Fruit fly (Drosophila melanogaster): ENCODE data around the gene CG7857.
A peak's percentile ranks its signal among the peaks of the same experiment; 100 is the strongest.

The CG7857 gene

dm6 chr3L:15508233-15508632 lies 3.5 kb upstream of the CG7857 start, which contains the start of gene CG7841 (continued):
- TF ChIP-seq MTF-1 (GFP tag; optimal IDR thresholded peaks at IDR 0.05; ENCODE audit: borderline replicate concordance): peak; percentile 97
- TF ChIP-seq CG14667 (GFP tag; IDR thresholded peaks at IDR 0.05): no peak; the same call in 1 of the 2 replicates
- TF ChIP-seq CG8388 (GFP tag; optimal IDR thresholded peaks at IDR 0.05): peak; percentile 98
- peak; percentile 99 for TF ChIP-seq caup (GFP tag; optimal IDR thresholded peaks at IDR 0.05; ENCODE audit: severe bottlenecking)
- peak; percentile 98 for TF ChIP-seq corto (GFP tag; optimal IDR thresholded peaks at IDR 0.05)
- TF ChIP-seq CG3281 (GFP tag; optimal IDR thresholded peaks at IDR 0.05): peak; percentile 99
- TF ChIP-seq pum (GFP tag; optimal IDR thresholded peaks at IDR 0.05): peak; percentile 95
- TF ChIP-seq CG14965 (GFP tag; optimal IDR thresholded peaks at IDR 0.05; ENCODE audit: borderline replicate concordance): peak; percentile 84
- TF ChIP-seq CG11723 (GFP tag; optimal IDR thresholded peaks at IDR 0.05): peak; percentile 97
- TF ChIP-seq br (optimal IDR thresholded peaks at IDR 0.05): no peak
- TF ChIP-seq CG30403 (GFP tag; optimal IDR thresholded peaks at IDR 0.05): peak; percentile 97
- peak; percentile 63 for TF ChIP-seq zf30C (GFP tag; optimal IDR thresholded peaks at IDR 0.05)
- TF ChIP-seq CG17568 (GFP tag; optimal IDR thresholded peaks at IDR 0.05): peak; percentile 98
- TF ChIP-seq Optix (GFP tag; IDR thresholded peaks at IDR 0.05): peak; percentile 94; the same call in 2 of the 3 replicates
- TF ChIP-seq CG6791 (GFP tag; IDR thresholded peaks at IDR 0.05; ENCODE audit: partially characterized antibody): no peak
- TF ChIP-seq CG9876 (GFP tag; optimal IDR thresholded peaks at IDR 0.05): peak; percentile 86
- TF ChIP-seq Stat92E (GFP tag; optimal IDR thresholded peaks at IDR 0.05): peak in 1 of 3 experiments; percentile 95
- peak; percentile 97 for TF ChIP-seq zfh1 (GFP tag; IDR thresholded peaks at IDR 0.05)
- TF ChIP-seq eve (GFP tag; optimal IDR thresholded peaks at IDR 0.05): no peak
- TF ChIP-seq usp (GFP tag; optimal IDR thresholded peaks at IDR 0.05): no peak
- peak; percentile 89 for TF ChIP-seq tio (GFP tag; optimal IDR thresholded peaks at IDR 0.05)
- TF ChIP-seq rib (GFP tag; IDR thresholded peaks at IDR 0.05): peak; percentile 95
- peak; percentile 99 for TF ChIP-seq tap (tag; optimal IDR thresholded peaks at IDR 0.05)
- peak; percentile 93 for TF ChIP-seq Usf (GFP tag; optimal IDR thresholded peaks at IDR 0.05)
- peak; percentile 86 for TF ChIP-seq CG7271 (tag; optimal IDR thresholded peaks at IDR 0.05)
- peak; percentile 94 for TF ChIP-seq Atf-2 (GFP tag; optimal IDR thresholded peaks at IDR 0.05)
- TF ChIP-seq az2 (GFP tag; optimal IDR thresholded peaks at IDR 0.05): peak; percentile 97
- peak; percentile 56 to 87 for TF ChIP-seq crp (GFP tag; optimal IDR thresholded peaks at IDR 0.05)
- peak; percentile 99 for TF ChIP-seq Hand (GFP tag; optimal IDR thresholded peaks at IDR 0.05)
- peak; percentile 95 for TF ChIP-seq lmd (GFP tag; IDR thresholded peaks at IDR 0.05)
- TF ChIP-seq CG7963 (GFP tag; IDR thresholded peaks at IDR 0.05; ENCODE audit: partially characterized antibody): no peak
- TF ChIP-seq crc (GFP tag; optimal IDR thresholded peaks at IDR 0.05): peak; percentile 97
- TF ChIP-seq CG10979 (tag; optimal IDR thresholded peaks at IDR 0.05): peak; percentile 99
- peak; percentile 99 for TF ChIP-seq mirr (GFP tag; optimal IDR thresholded peaks at IDR 0.05)
- TF ChIP-seq CG18599 (GFP tag; optimal IDR thresholded peaks at IDR 0.05): peak; percentile 99
- TF ChIP-seq Rfx (GFP tag; IDR thresholded peaks at IDR 0.05): peak; percentile 98
- TF ChIP-seq dm (GFP tag; optimal IDR thresholded peaks at IDR 0.05): peak; percentile 96
- peak; percentile 93 for TF ChIP-seq wdn (GFP tag; IDR thresholded peaks at IDR 0.05)
- TF ChIP-seq Dek (tag; optimal IDR thresholded peaks at IDR 0.05): peak; percentile 97
- no peak for TF ChIP-seq pan (optimal IDR thresholded peaks at IDR 0.05)
- peak in 1 of 2 experiments; percentile 97 for TF ChIP-seq pan (GFP tag; optimal IDR thresholded peaks at IDR 0.05 in 1 of 2, IDR thresholded peaks at IDR 0.05 in 1 of 2)
- TF ChIP-seq Scr (GFP tag; IDR thresholded peaks at IDR 0.05; ENCODE audit: partially characterized antibody): no peak
- TF ChIP-seq CG6654 (GFP tag; optimal IDR thresholded peaks at IDR 0.05): peak; percentile 88
- TF ChIP-seq Side (GFP tag; optimal IDR thresholded peaks at IDR 0.05): peak; percentile 98
- peak; percentile 96 for TF ChIP-seq CG8089 (GFP tag; optimal IDR thresholded peaks at IDR 0.05)
- peak; percentile 88 for TF ChIP-seq gsb (GFP tag; IDR thresholded peaks at IDR 0.05)
- TF ChIP-seq al (GFP tag; IDR thresholded peaks at IDR 0.05): peak; percentile 88
- TF ChIP-seq hbn (GFP tag; IDR thresholded peaks at IDR 0.05; ENCODE audit: partially characterized antibody): no peak
- no peak for TF ChIP-seq nerfin-2 (GFP tag; IDR thresholded peaks at IDR 0.05; ENCODE audit: partially characterized antibody)
- peak; percentile 100 for TF ChIP-seq CG14710 (tag; optimal IDR thresholded peaks at IDR 0.05)
